Fruit fly (Drosophila melanogaster) whole organism, wandering third instar larva: ENCODE results near the gene GATAd.

Source experiments
- Abd-B ChIP-seq: fragments of >200 bp; optimal IDR thresholded peaks from 2 replicates; lab custom pipeline; 2017; ENCODE audit warnings: missing biosample characterization, missing genetic modification characterization
- CG32264 ChIP-seq: fragments of 200-800 bp; sonication (Bioruptor generic); optimal IDR thresholded peaks from 2 replicates; lab custom pipeline; 2016; ENCODE audit warnings: missing biosample characterization, missing genetic modification characterization
- CG9705 ChIP-seq: fragments of 200-800 bp; sonication (Bioruptor generic); optimal IDR thresholded peaks from 2 replicates; lab custom pipeline; 2018; ENCODE audit warnings: missing biosample characterization, mild to moderate bottlenecking, missing genetic modification characterization
- CrebA ChIP-seq: fragments of 200-800 bp; sonication (Bioruptor generic); optimal IDR thresholded peaks from 2 replicates; lab custom pipeline; 2016; ENCODE audit warnings: missing biosample characterization, mild to moderate bottlenecking, missing genetic modification characterization, borderline replicate concordance
- Dfd ChIP-seq: fragments of >200 bp; optimal IDR thresholded peaks from 2 replicates; lab custom pipeline; 2017; ENCODE audit warnings: missing biosample characterization, missing genetic modification characterization
- Dif ChIP-seq: fragments of 200-275, 200-300 bp; sonication (Bioruptor generic); optimal IDR thresholded peaks from 2 replicates; lab custom pipeline; 2018; ENCODE audit warnings: missing biosample characterization, missing genetic modification characterization; ENCODE audit not compliant: partially characterized antibody
- GATAd ChIP-seq: sonication (Bioruptor generic); optimal IDR thresholded peaks from 2 replicates; lab custom pipeline; 2016; ENCODE audit warnings: missing biosample characterization, missing genetic modification characterization
- HLH106 ChIP-seq: fragments of 200-800 bp; optimal IDR thresholded peaks from 3 replicates; lab custom pipeline; 2019; ENCODE audit warnings: missing biosample characterization, mild to moderate bottlenecking, missing genetic modification characterization, moderate library complexity
- Hnf4 ChIP-seq: fragments of 200-800 bp; sonication (Bioruptor generic); optimal IDR thresholded peaks from 2 replicates; lab custom pipeline; 2016; ENCODE audit warnings: missing biosample characterization, mild to moderate bottlenecking, missing genetic modification characterization
- Hr78 ChIP-seq: fragments of >200 bp; optimal IDR thresholded peaks from 2 replicates; lab custom pipeline; 2017; ENCODE audit warnings: missing biosample characterization, missing genetic modification characterization
- Hr83 ChIP-seq: fragments of 200-300 bp; sonication (Bioruptor generic); optimal IDR thresholded peaks from 2 replicates; lab custom pipeline; 2016; ENCODE audit warnings: missing biosample characterization, mild to moderate bottlenecking, missing genetic modification characterization, moderate library complexity; ENCODE audit not compliant: poor library complexity, severe bottlenecking
- Jra ChIP-seq: sonication (Bioruptor generic); optimal IDR thresholded peaks from 2 replicates; lab custom pipeline; 2016; ENCODE audit warnings: missing biosample characterization, missing genetic modification characterization
- Mio ChIP-seq: sonication (Bioruptor generic); optimal IDR thresholded peaks from 2 replicates; lab custom pipeline; 2016; ENCODE audit warnings: missing biosample characterization, missing genetic modification characterization
- Myc ChIP-seq: fragments of >200 bp; optimal IDR thresholded peaks from 2 replicates; lab custom pipeline; 2017
- N ChIP-seq: fragments of >200 bp; optimal IDR thresholded peaks from 2 replicates; lab custom pipeline; 2018; ENCODE audit warnings: missing biosample characterization, missing external identifiers, missing genetic modification characterization
- OdsH ChIP-seq: fragments of 200-800 bp; sonication (Bioruptor generic); optimal IDR thresholded peaks from 2 replicates; lab custom pipeline; 2016; ENCODE audit warnings: missing biosample characterization, mild to moderate bottlenecking, missing genetic modification characterization
- Rel ChIP-seq, 2 experiments: fragments of 200-800 bp; sonication (Bioruptor generic) in 1 of 2; optimal IDR thresholded peaks; 2 replicates in 1 of 2; 3 replicates in 1 of 2; lab custom pipeline; 2016 to 2019; ENCODE audit warnings: mild to moderate bottlenecking in 2 of 2, missing biosample characterization in 2 of 2, missing genetic modification characterization in 2 of 2, moderate library complexity in 1 of 2
- Sp1 ChIP-seq: fragments of 200-800 bp; sonication (Bioruptor generic); optimal IDR thresholded peaks from 3 replicates; lab custom pipeline; 2019; ENCODE audit warnings: missing biosample characterization, mild to moderate bottlenecking, missing genetic modification characterization, moderate library complexity
- Vsx2 ChIP-seq: fragments of 200-300, 225-300 bp; sonication (Bioruptor generic); optimal IDR thresholded peaks from 2 replicates; lab custom pipeline; 2018; ENCODE audit warnings: missing biosample characterization, missing genetic modification characterization; ENCODE audit not compliant: partially characterized antibody
- br ChIP-seq: fragments of 200-800 bp; sonication (Bioruptor generic); optimal IDR thresholded peaks from 2 replicates; lab custom pipeline; 2016; ENCODE audit warnings: missing biosample characterization, missing genetic modification characterization
- brk ChIP-seq: fragments of 200-800 bp; sonication (Bioruptor generic); optimal IDR thresholded peaks from 2 replicates; lab custom pipeline; 2016; ENCODE audit warnings: missing biosample characterization, mild to moderate bottlenecking, missing genetic modification characterization
- dl ChIP-seq, 2 experiments: fragments of 175-275, 200-275 bp in 1 of 2; fragments of 200-275 bp in 1 of 2; sonication (Bioruptor generic); optimal IDR thresholded peaks; lab custom pipeline; 2018; ENCODE audit warnings: mild to moderate bottlenecking in 2 of 2, missing biosample characterization in 2 of 2, missing genetic modification characterization in 2 of 2, moderate library complexity in 2 of 2; ENCODE audit not compliant: partially characterized antibody in 2 of 2, insufficient read depth in 1 of 2
- dmrt93B ChIP-seq: fragments of 200-800 bp; sonication (Bioruptor generic); optimal IDR thresholded peaks from 2 replicates; lab custom pipeline; 2018; ENCODE audit warnings: missing biosample characterization, mild to moderate bottlenecking, missing genetic modification characterization
- dsf ChIP-seq: sonication (Bioruptor generic); optimal IDR thresholded peaks from 2 replicates; lab custom pipeline; 2016; ENCODE audit warnings: missing biosample characterization, missing genetic modification characterization, borderline replicate concordance
- ey ChIP-seq: fragments of 200-800 bp; sonication (Bioruptor generic); optimal IDR thresholded peaks from 2 replicates; lab custom pipeline; 2016; ENCODE audit warnings: missing biosample characterization, missing genetic modification characterization
- foxo ChIP-seq, 2 experiments: fragments of 200-800 bp; sonication (Bioruptor generic); optimal IDR thresholded peaks; 2 replicates in 1 of 2; 3 replicates in 1 of 2; lab custom pipeline; 2016 to 2017; ENCODE audit warnings: missing biosample characterization in 2 of 2, missing genetic modification characterization in 2 of 2
- fru ChIP-seq: fragments of 200-800 bp; sonication (Bioruptor generic); optimal IDR thresholded peaks from 3 replicates; lab custom pipeline; 2016; ENCODE audit warnings: missing biosample characterization, mild to moderate bottlenecking, missing genetic modification characterization
- h ChIP-seq: fragments of 200-800 bp; sonication (Bioruptor generic); optimal IDR thresholded peaks from 3 replicates; lab custom pipeline; 2016; ENCODE audit warnings: missing biosample characterization, mild to moderate bottlenecking, missing genetic modification characterization
- jim ChIP-seq: fragments of 175-275, 200-325 bp; sonication (Bioruptor generic); optimal IDR thresholded peaks from 2 replicates; lab custom pipeline; 2016; ENCODE audit warnings: missing biosample characterization, mild to moderate bottlenecking, missing genetic modification characterization
- lola ChIP-seq: fragments of >200 bp; optimal IDR thresholded peaks from 2 replicates; lab custom pipeline; 2017; ENCODE audit warnings: missing biosample characterization, missing genetic modification characterization
- pan ChIP-seq: fragments of >200 bp; optimal IDR thresholded peaks from 2 replicates; lab custom pipeline; 2017
- psq ChIP-seq: fragments of 200-800 bp; sonication (Bioruptor generic); optimal IDR thresholded peaks from 3 replicates; lab custom pipeline; 2017; ENCODE audit warnings: missing biosample characterization, mild to moderate bottlenecking, missing genetic modification characterization, moderate library complexity
- rgr ChIP-seq: fragments of 200-800 bp; sonication (Bioruptor generic); optimal IDR thresholded peaks from 3 replicates; lab custom pipeline; 2016; ENCODE audit warnings: missing biosample characterization, mild to moderate bottlenecking, missing genetic modification characterization
- sage ChIP-seq: fragments of 200-800 bp; sonication (Bioruptor generic); optimal IDR thresholded peaks from 2 replicates; lab custom pipeline; 2016; ENCODE audit warnings: missing biosample characterization, mild to moderate bottlenecking, missing genetic modification characterization
- sv ChIP-seq: fragments of 200-800 bp; sonication (Bioruptor generic); optimal IDR thresholded peaks from 3 replicates; lab custom pipeline; 2016; ENCODE audit warnings: missing biosample characterization, missing genetic modification characterization
- tai ChIP-seq: sonication (Bioruptor generic); optimal IDR thresholded peaks from 2 replicates; lab custom pipeline; 2016; ENCODE audit warnings: missing biosample characterization, missing genetic modification characterization
- usp ChIP-seq: fragments of >200 bp; optimal IDR thresholded peaks from 2 replicates; lab custom pipeline; 2017; ENCODE audit warnings: missing biosample characterization, missing genetic modification characterization
- woc ChIP-seq: sonication (Bioruptor generic); optimal IDR thresholded peaks from 2 replicates; lab custom pipeline; 2016; ENCODE audit warnings: missing biosample characterization, mild to moderate bottlenecking, missing genetic modification characterization

Gene GATAd

DNA sequence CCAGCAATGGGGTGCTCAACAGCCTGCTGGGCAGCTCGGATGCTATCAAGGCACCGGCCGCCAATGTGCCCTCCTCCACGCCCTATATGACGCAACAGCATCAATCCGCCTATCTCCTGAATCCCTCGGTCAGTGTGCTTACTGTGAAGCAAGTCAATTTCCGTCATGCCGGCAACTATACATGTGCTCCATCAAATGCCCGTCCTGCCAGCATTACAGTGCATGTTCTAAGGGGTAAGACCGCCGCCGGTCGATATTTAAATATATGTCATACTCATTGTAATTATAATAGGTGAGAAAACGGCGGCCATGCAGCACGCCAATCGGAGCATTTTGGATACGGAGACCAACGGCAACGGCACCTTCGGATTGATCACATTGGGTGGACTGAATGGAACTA, 45.1 kb downstream of the GATAd start:
- no peak for TF ChIP-seq Myc
- TF ChIP-seq jim (GFP tag; lab: Kevin White, UChicago), result no peak
- no peak for TF ChIP-seq Hr78
- TF ChIP-seq pan (lab: Kevin White, UChicago), result no peak
- TF ChIP-seq Rel (GFP tag; optimal IDR thresholded peaks at IDR 0.05; lab: Kevin White, UChicago), result no peak
- no peak for TF ChIP-seq Rel (tag; optimal IDR thresholded peaks at IDR 0.05; lab: Kevin White, UChicago)
- TF ChIP-seq fru, result no peak

DNA sequence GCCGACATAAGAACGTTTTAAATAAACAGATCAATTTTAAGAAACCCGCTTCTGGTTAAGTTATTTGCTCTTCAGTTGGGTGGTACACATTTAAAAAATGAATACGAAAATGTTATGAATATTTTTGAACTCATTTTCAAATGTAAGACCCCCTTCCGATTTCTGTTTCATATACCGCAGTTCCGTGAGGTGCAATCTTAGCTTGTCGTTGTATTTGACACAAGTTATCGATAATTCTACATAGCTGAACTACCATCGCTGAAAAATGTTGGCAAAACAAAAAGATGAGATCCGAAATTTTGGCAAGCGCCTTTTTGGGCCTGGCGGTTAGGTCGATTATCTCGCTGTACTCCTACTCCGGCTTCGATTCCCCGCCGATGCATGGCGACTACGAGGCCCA, 46.3 kb downstream of the GATAd start, which contains the start of gene gny:
gny (plus strand) TSS at position 239 of the 400 bp plus-strand sequence.
- TF ChIP-seq Rel (GFP tag; optimal IDR thresholded peaks at IDR 0.05; lab: Kevin White, UChicago) (no peak), Rel (tag; optimal IDR thresholded peaks at IDR 0.05; lab: Kevin White, UChicago) (peak; percentile 1), Dfd (GFP tag; lab: Kevin White, UChicago) (no peak)

dm6 chr2L:10381890-10382450, 48.4 kb downstream of the GATAd start, which contains the start of gene CG5096:
TSS of gene CG5096 (plus strand) at chr2L:10382263.
- no peak for TF ChIP-seq CG9705
- no peak for TF ChIP-seq Abd-B (GFP tag; lab: Kevin White, UChicago)
- no peak for TF ChIP-seq jim (GFP tag; lab: Kevin White, UChicago)
- peak; percentile 80 for TF ChIP-seq ey (GFP tag; lab: Kevin White, UChicago)
- no peak for TF ChIP-seq CrebA (GFP tag; lab: Kevin White, UChicago)
- TF ChIP-seq Dif (GFP tag; lab: Kevin White, UChicago), result no peak
- TF ChIP-seq Hr78, result no peak
- no peak for TF ChIP-seq br (GFP tag; lab: Kevin White, UChicago)
- peak; percentile 84 for TF ChIP-seq OdsH (GFP tag; lab: Kevin White, UChicago)
- peak; percentile 77 for TF ChIP-seq sv (GFP tag; lab: Kevin White, UChicago)
- peak; percentile 85 for TF ChIP-seq rgr (GFP tag; lab: Kevin White, UChicago)
- TF ChIP-seq lola (GFP tag; lab: Kevin White, UChicago), result no peak
- TF ChIP-seq brk (GFP tag; lab: Kevin White, UChicago), result peak; percentile 69
- no peak for TF ChIP-seq Vsx2
- peak; percentile 33 for TF ChIP-seq CG32264 (GFP tag; lab: Kevin White, UChicago)
- no peak for TF ChIP-seq Mio (GFP tag; lab: Kevin White, UChicago)
- no peak for TF ChIP-seq Dfd (GFP tag; lab: Kevin White, UChicago)
- TF ChIP-seq psq, result peak; percentile 59
- TF ChIP-seq Sp1 (GFP tag; lab: Kevin White, UChicago), result peak; percentile 80
- no peak for TF ChIP-seq N (GFP tag; lab: Kevin White, UChicago)
- peak; percentile 91 for TF ChIP-seq h
- TF ChIP-seq pan (lab: Kevin White, UChicago), result no peak
- TF ChIP-seq Hr83, result no peak
- peak; percentile 67 for TF ChIP-seq Hnf4 (GFP tag; lab: Kevin White, UChicago)
- peak; percentile 38 for TF ChIP-seq sage (GFP tag; lab: Kevin White, UChicago)
- TF ChIP-seq Jra (GFP tag; lab: Kevin White, UChicago), result peak; percentile 31
- TF ChIP-seq Myc, result no peak
- peak; percentile 4 for TF ChIP-seq dsf (GFP tag; lab: Kevin White, UChicago)
- peak; percentile 90 for TF ChIP-seq fru
- TF ChIP-seq woc, result peak; percentile 56
- no peak for TF ChIP-seq dmrt93B
- peak; percentile 49 to 87 for TF ChIP-seq foxo (GFP tag; optimal IDR thresholded peaks at IDR 0.05; lab: Kevin White, UChicago)
- TF ChIP-seq HLH106, result peak; percentile 74
- TF ChIP-seq Rel (GFP tag; optimal IDR thresholded peaks at IDR 0.05; lab: Kevin White, UChicago), result no peak
- peak; percentile 96 for TF ChIP-seq Rel (tag; optimal IDR thresholded peaks at IDR 0.05; lab: Kevin White, UChicago)
- no peak for TF ChIP-seq GATAd (GFP tag; lab: Kevin White, UChicago)
- TF ChIP-seq tai (GFP tag; lab: Kevin White, UChicago), result peak; percentile 11
- TF ChIP-seq usp (GFP tag; lab: Kevin White, UChicago), result no peak
- TF ChIP-seq dl (GFP tag; optimal IDR thresholded peaks at IDR 0.05; lab: Kevin White, UChicago; ENCODE audit: insufficient read depth in 1 of 2, partially characterized antibody in 2 of 2), result no peak
